Fruit fly (Drosophila melanogaster): ENCODE data around the gene Adss.

Gene Adss

DNA sequence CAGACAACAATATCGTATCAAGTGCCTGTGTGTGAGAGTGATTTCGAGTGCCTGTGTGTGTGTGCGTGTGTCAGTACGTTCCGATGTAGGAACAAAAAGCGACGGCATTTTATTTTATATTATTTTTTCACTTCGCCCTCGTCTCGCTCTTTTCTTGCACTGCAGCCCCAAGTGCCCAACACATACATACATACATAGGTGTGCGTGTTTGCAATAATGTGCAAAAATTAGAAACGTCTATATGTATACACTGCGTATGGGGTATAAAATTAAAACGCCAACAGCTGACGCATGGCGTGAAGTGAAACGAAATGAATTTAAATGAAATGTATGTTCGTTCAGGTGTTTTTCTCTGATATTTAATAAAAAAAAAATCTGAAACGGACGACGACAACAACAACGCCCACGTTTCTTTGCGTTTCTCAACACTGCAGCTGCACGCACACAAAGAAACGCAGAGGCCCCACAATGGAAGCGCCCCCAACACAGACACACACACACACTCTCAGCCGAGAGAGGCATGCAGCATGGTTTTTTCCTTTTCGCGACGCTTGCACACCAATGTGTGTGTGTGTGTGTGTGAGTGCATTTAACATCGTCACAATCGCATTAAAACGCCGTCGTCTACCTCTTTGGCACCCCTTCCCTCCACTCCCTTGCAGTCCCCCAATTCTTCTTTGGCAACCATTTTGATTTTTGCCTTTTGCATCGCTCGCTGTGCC, 46.5 kb downstream of the Adss start:
- TF ChIP-seq Pif1B (GFP tag; optimal IDR thresholded peaks at IDR 0.05) (peak; percentile 63), Pif1A (GFP tag; optimal IDR thresholded peaks at IDR 0.05) (peak; percentile 69), CG8301 (tag; optimal IDR thresholded peaks at IDR 0.05) (peak; percentile 51), CG34367 (tag; optimal IDR thresholded peaks at IDR 0.05) (peak; percentile 21), CG8159 (tag; optimal IDR thresholded peaks at IDR 0.05) (peak; percentile 54), CG17806 (tag; optimal IDR thresholded peaks at IDR 0.05) (peak; percentile 34), gl (tag; optimal IDR thresholded peaks at IDR 0.05) (peak; percentile 28), Ets98B (GFP tag; IDR thresholded peaks at IDR 0.05) (peak; percentile 63), CG10348 (GFP tag; IDR thresholded peaks at IDR 0.05) (0 out of 2 replicates have a peak, but pooled peaks have one; percentile 10), CG15710 (tag; optimal IDR thresholded peaks at IDR 0.05) (peak; percentile 42), EcR (GFP tag; optimal IDR thresholded peaks at IDR 0.05) (no peak), D1 (tag; optimal IDR thresholded peaks at IDR 0.05) (peak; percentile 15), rn (GFP tag; IDR thresholded peaks at IDR 0.05) (no peak), CG12605 (GFP tag; IDR thresholded peaks at IDR 0.05) (peak; percentile 59), CG9948 (tag; optimal IDR thresholded peaks at IDR 0.05) (peak; percentile 39), CG14655 (GFP tag; optimal IDR thresholded peaks at IDR 0.05) (peak; percentile 65), Snoo (tag; optimal IDR thresholded peaks at IDR 0.05) (peak; percentile 10), fd96Ca (GFP tag; IDR thresholded peaks at IDR 0.05) (peak; percentile 77; the same call in 2 of the 3 replicates), CG4496 (GFP tag; IDR thresholded peaks at IDR 0.05) (peak; percentile 36; the same call in 2 of the 3 replicates), CG32121 (GFP tag; IDR thresholded peaks at IDR 0.05) (peak; percentile 69), CG13204 (GFP tag; optimal IDR thresholded peaks at IDR 0.05) (peak; percentile 61)

DNA sequence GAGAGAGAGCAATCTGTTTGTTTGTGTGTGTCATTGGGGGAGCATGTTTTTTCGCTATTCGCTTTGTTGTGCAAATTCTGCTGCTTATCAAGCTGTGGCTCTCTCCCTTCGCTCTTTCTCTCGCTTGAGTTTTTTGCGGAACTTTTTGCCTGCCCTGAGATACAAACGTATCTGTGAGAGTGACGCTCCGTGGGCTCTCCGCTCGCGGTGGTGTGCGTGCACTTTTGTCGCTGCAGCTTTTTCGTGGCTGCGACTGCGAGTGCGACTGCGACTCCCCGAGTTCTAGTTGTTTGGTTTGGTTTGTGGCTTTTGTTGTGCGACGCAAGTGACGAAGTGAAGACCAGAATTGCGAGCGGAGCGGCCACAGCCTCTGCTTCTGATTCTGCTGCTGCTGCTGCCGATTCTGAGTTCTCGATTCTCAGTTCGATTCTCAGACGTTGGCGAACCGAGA, 47.7 kb downstream of the Adss start:
- TF ChIP-seq CG32121 (GFP tag; IDR thresholded peaks at IDR 0.05) (peak; percentile 93), Ets98B (GFP tag; IDR thresholded peaks at IDR 0.05) (peak; percentile 96), gl (tag; optimal IDR thresholded peaks at IDR 0.05) (no peak), fd96Ca (GFP tag; IDR thresholded peaks at IDR 0.05) (peak; percentile 95), Pif1A (GFP tag; optimal IDR thresholded peaks at IDR 0.05) (no peak), CG17806 (tag; optimal IDR thresholded peaks at IDR 0.05) (no peak), D1 (tag; optimal IDR thresholded peaks at IDR 0.05) (no peak), EcR (GFP tag; optimal IDR thresholded peaks at IDR 0.05) (peak; percentile 18), Pif1B (GFP tag; optimal IDR thresholded peaks at IDR 0.05) (peak; percentile 60), CG9948 (tag; optimal IDR thresholded peaks at IDR 0.05) (no peak), CG8301 (tag; optimal IDR thresholded peaks at IDR 0.05) (no peak), CG4496 (GFP tag; IDR thresholded peaks at IDR 0.05) (peak; percentile 86), CG8159 (tag; optimal IDR thresholded peaks at IDR 0.05) (no peak), CG13204 (GFP tag; optimal IDR thresholded peaks at IDR 0.05) (peak; percentile 82), rn (GFP tag; IDR thresholded peaks at IDR 0.05) (no peak), CG10348 (GFP tag; IDR thresholded peaks at IDR 0.05) (no peak), CG15710 (tag; optimal IDR thresholded peaks at IDR 0.05) (no peak), Snoo (tag; optimal IDR thresholded peaks at IDR 0.05) (peak; percentile 31), CG12605 (GFP tag; IDR thresholded peaks at IDR 0.05) (peak; percentile 85), CG34367 (tag; optimal IDR thresholded peaks at IDR 0.05) (no peak), CG14655 (GFP tag; optimal IDR thresholded peaks at IDR 0.05) (no peak)

DNA sequence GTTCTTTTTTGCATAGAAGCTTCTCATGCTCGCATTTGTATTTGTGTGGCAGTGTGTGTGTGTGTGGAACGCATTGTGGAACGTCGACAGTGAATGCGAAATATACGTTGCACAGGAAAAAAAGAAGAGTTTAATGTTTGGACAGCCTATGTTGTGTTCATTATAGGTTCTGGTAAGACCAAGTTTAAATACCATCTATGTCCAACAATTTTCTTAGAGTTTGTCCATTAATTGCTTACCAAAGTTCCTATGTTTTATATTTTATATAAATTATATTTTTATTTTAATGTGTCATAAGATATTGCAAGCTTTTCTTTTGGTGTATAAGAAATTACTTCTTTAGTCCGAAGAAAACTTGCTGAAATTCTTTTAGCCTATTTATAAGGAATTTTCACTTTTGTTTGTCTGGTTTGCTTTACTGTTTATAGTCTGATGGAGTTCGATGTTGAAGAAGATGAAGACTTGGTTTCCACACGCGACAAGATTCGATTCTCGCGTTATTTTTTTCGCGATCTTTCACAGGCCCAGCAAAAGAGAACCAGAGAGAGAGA, 48.2 kb downstream of the Adss start:
- TF ChIP-seq EcR (GFP tag; optimal IDR thresholded peaks at IDR 0.05): no peak
- TF ChIP-seq CG32121 (GFP tag; IDR thresholded peaks at IDR 0.05): peak; percentile 65
- peak; percentile 54 for TF ChIP-seq gl (tag; optimal IDR thresholded peaks at IDR 0.05)
- TF ChIP-seq CG13204 (GFP tag; optimal IDR thresholded peaks at IDR 0.05): peak; percentile 67
- peak; percentile 8; the same call in 1 of the 2 replicates for TF ChIP-seq rn (GFP tag; IDR thresholded peaks at IDR 0.05)
- TF ChIP-seq CG17806 (tag; optimal IDR thresholded peaks at IDR 0.05): peak; percentile 96
- peak; percentile 88 for TF ChIP-seq CG34367 (tag; optimal IDR thresholded peaks at IDR 0.05)
- TF ChIP-seq Ets98B (GFP tag; IDR thresholded peaks at IDR 0.05): peak; percentile 30; the same call in 1 of the 2 replicates
- peak; percentile 81 for TF ChIP-seq Pif1B (GFP tag; optimal IDR thresholded peaks at IDR 0.05)
- no peak for TF ChIP-seq CG10348 (GFP tag; IDR thresholded peaks at IDR 0.05)
- peak; percentile 96 for TF ChIP-seq CG8159 (tag; optimal IDR thresholded peaks at IDR 0.05)
- TF ChIP-seq CG14655 (GFP tag; optimal IDR thresholded peaks at IDR 0.05): peak; percentile 96
- peak; percentile 93 for TF ChIP-seq D1 (tag; optimal IDR thresholded peaks at IDR 0.05)
- TF ChIP-seq fd96Ca (GFP tag; IDR thresholded peaks at IDR 0.05): 0 out of 3 replicates have a peak, but pooled peaks have one; percentile 27
- peak; percentile 61 for TF ChIP-seq CG12605 (GFP tag; IDR thresholded peaks at IDR 0.05)
- peak; percentile 97 for TF ChIP-seq CG9948 (tag; optimal IDR thresholded peaks at IDR 0.05)
- TF ChIP-seq CG8301 (tag; optimal IDR thresholded peaks at IDR 0.05): peak; percentile 90
- TF ChIP-seq CG4496 (GFP tag; IDR thresholded peaks at IDR 0.05): peak; percentile 81; the same call in 2 of the 3 replicates
- peak; percentile 94 for TF ChIP-seq CG15710 (tag; optimal IDR thresholded peaks at IDR 0.05)
- TF ChIP-seq Pif1A (GFP tag; optimal IDR thresholded peaks at IDR 0.05): peak; percentile 79
- peak; percentile 79 for TF ChIP-seq Snoo (tag; optimal IDR thresholded peaks at IDR 0.05)

DNA sequence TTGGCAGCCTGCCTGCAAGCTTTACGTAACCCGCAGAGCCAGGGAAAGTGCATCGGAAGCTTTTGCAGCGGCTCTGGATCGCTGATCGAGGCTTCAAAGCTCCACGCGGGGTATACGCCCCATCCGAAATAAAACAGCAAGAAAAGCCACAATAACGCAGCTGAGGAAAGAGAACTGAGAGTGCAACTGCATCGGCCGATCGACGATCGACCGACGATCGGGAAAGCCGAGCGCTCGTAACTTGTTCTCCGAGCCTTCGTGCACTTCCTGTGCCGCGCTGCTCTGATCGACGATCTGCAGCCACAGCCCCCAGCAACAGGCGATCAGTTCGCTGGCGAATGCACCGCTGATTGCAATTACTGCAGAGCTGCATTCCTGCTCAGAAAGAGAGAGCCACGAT, 50.4 kb downstream of the Adss start:
- TF ChIP-seq CG14655 (GFP tag; optimal IDR thresholded peaks at IDR 0.05): peak; percentile 36
- TF ChIP-seq CG4496 (GFP tag; IDR thresholded peaks at IDR 0.05): peak; percentile 91
- TF ChIP-seq CG8301 (tag; optimal IDR thresholded peaks at IDR 0.05): peak; percentile 30
- peak; percentile 29 for TF ChIP-seq CG34367 (tag; optimal IDR thresholded peaks at IDR 0.05)
- 0 out of 2 replicates have a peak, but pooled peaks have one; percentile 8 for TF ChIP-seq rn (GFP tag; IDR thresholded peaks at IDR 0.05)
- TF ChIP-seq CG8159 (tag; optimal IDR thresholded peaks at IDR 0.05): peak; percentile 35
- TF ChIP-seq Pif1B (GFP tag; optimal IDR thresholded peaks at IDR 0.05): peak; percentile 62
- peak; percentile 42 for TF ChIP-seq CG17806 (tag; optimal IDR thresholded peaks at IDR 0.05)
- TF ChIP-seq CG9948 (tag; optimal IDR thresholded peaks at IDR 0.05): no peak
- TF ChIP-seq Ets98B (GFP tag; IDR thresholded peaks at IDR 0.05): peak; percentile 91
- peak; percentile 84 for TF ChIP-seq EcR (GFP tag; optimal IDR thresholded peaks at IDR 0.05)
- no peak for TF ChIP-seq CG10348 (GFP tag; IDR thresholded peaks at IDR 0.05)
- peak; percentile 43 for TF ChIP-seq CG15710 (tag; optimal IDR thresholded peaks at IDR 0.05)
- TF ChIP-seq D1 (tag; optimal IDR thresholded peaks at IDR 0.05): no peak
- peak; percentile 84 for TF ChIP-seq CG12605 (GFP tag; IDR thresholded peaks at IDR 0.05)
- TF ChIP-seq Snoo (tag; optimal IDR thresholded peaks at IDR 0.05): peak; percentile 48
- TF ChIP-seq fd96Ca (GFP tag; IDR thresholded peaks at IDR 0.05): peak; percentile 82
- peak; percentile 89 for TF ChIP-seq CG32121 (GFP tag; IDR thresholded peaks at IDR 0.05)
- peak; percentile 95 for TF ChIP-seq CG13204 (GFP tag; optimal IDR thresholded peaks at IDR 0.05)
- TF ChIP-seq gl (tag; optimal IDR thresholded peaks at IDR 0.05): peak; percentile 77
- TF ChIP-seq Pif1A (GFP tag; optimal IDR thresholded peaks at IDR 0.05): peak; percentile 69

Data from whole organism, pupa.